Fruit fly (Drosophila melanogaster) whole organism: Measurements from ENCODE around the gene CG14321.
"Not testable (repeated sequence)": the region's sequence is repeated elsewhere in the genome, so short reads cannot be mapped to it uniquely, and the experiment has no call there.

Experiments used
- CG8478 ChIP-seq: fragments of >200 bp; optimal IDR thresholded peaks from 2 replicates; lab custom pipeline; 2018; ENCODE audit warnings: inconsistent platforms
- Dll ChIP-seq: fragments of >200 bp; optimal IDR thresholded peaks from 2 replicates; lab custom pipeline; 2017
- EcR ChIP-seq, 2 experiments: fragments of >200 bp; optimal IDR thresholded peaks; 2 replicates each; lab custom pipeline; 2017; ENCODE audit warnings: missing biosample characterization in 2 of 2, missing genetic modification characterization in 2 of 2, missing genetic modification reagents in 2 of 2
- pan ChIP-seq: fragments of >200 bp; optimal IDR thresholded peaks from 2 replicates; lab custom pipeline; 2017
- psq ChIP-seq: fragments of >200 bp; optimal IDR thresholded peaks from 2 replicates; lab custom pipeline; 2017
- usp ChIP-seq: fragments of >200 bp; optimal IDR thresholded peaks from 2 replicates; lab custom pipeline; 2017; ENCODE audit warnings: missing biosample characterization, missing genetic modification characterization, mixed read lengths

CG14321 gene

DNA sequence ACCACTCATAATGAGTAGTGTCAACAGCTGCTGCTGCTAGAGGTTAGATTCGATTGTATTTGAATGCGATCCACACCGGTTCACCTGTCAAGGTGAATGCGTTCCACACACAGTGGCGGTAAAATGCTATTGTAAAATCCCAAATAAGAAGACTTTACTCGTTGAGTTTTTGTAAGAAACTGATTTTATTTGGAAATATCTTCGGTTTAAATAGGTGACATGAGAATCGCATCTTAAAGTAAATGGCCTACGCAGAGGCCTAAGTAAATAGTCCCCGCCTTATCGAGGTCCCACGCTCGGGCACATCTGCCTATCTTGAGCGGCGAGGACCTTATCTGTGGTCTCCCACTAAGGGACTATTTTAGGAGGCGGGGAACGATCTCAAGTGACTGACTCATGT lies 29.7 kb downstream of the CG14321 start, which contains the start of gene TyrR:
Gene TyrR (minus strand): TSS at position 101 of the 400 bp plus-strand sequence.
- TF ChIP-seq psq (lab: Kevin White, UChicago); EcR (GFP tag; optimal IDR thresholded peaks at IDR 0.05; lab: Kevin White, UChicago); pan (lab: Kevin White, UChicago): not testable (repeated sequence)

DNA sequence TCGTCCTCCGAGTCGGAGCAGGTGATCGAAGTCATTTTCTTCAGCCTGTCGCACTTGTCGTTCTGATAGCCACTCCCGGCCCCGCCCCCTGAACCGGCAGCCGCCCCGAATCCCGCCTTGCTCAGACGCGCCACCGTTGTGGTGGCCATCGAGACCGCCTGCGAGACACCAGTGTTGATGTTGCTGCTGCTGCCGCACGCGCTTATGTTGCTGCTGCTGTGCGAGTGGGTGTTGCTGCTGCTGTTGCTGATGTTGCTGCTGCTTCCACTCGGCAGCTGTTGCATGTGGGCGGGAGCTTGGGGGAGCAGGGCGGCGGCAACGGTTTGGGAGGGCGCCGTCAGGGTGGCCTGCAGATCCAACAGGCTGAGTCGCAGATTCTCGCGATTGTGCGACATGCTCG lies 40.5 kb downstream of the CG14321 start:
- TF ChIP-seq Dll (lab: Kevin White, UChicago) (no peak), CG8478 (lab: Kevin White, UChicago) (no peak), psq (lab: Kevin White, UChicago) (no peak), pan (lab: Kevin White, UChicago) (no peak), EcR (GFP tag; optimal IDR thresholded peaks at IDR 0.05; lab: Kevin White, UChicago) (no peak), usp (GFP tag; lab: Kevin White, UChicago) (no peak)

DNA sequence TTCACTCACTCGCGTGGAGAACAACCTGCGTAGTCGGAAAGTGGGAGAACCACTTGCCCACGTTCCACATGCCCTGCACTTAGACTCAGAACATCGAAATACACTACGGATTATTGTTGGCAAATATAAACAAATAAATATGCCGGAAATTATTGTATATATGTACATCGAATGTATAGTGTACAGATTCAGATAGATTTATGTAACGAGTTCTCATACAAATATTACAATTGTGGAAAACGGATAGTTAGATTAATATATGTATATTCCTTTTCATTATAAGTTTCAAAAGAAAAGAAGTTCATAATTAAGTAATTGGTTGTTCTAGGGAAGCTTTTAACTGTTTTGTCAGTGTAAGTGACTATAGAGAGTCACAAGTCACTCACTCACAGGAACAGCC lies 41.1 kb downstream of the CG14321 start:
- no peak for TF ChIP-seq pan (lab: Kevin White, UChicago)
- TF ChIP-seq psq (lab: Kevin White, UChicago): no peak
- TF ChIP-seq EcR (GFP tag; optimal IDR thresholded peaks at IDR 0.05; lab: Kevin White, UChicago): no peak
- TF ChIP-seq usp (GFP tag; lab: Kevin White, UChicago): no peak
- no peak for TF ChIP-seq CG8478 (lab: Kevin White, UChicago)
- no peak for TF ChIP-seq Dll (lab: Kevin White, UChicago)

DNA sequence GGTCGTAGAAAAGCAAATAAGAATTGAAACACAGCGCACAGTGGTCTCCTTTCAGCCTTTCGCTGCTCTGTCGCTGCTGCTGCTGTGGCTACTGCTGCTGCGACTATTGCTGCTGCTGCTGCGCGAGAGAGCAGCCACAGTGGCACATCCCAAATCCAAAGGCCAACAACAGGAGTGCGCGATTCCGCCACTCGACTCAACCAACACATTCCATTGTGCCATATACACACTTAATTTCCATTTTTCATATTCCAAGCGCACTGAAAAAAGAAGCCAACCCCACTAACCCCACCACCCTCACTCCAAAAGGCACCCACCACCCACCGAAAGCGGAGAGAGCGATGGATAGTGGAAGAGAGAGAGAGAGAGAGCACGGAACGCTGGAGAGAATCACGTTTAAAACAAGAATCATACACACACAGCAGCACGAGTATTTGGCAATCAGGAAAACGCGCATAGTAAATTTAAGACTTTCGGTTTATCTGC lies 42.7 kb downstream of the CG14321 start:
- TF ChIP-seq psq (lab: Kevin White, UChicago) (no peak), EcR (GFP tag; optimal IDR thresholded peaks at IDR 0.05; lab: Kevin White, UChicago) (no peak), pan (lab: Kevin White, UChicago) (no peak), CG8478 (lab: Kevin White, UChicago) (no peak), usp (GFP tag; lab: Kevin White, UChicago) (no peak), Dll (lab: Kevin White, UChicago) (no peak)

DNA sequence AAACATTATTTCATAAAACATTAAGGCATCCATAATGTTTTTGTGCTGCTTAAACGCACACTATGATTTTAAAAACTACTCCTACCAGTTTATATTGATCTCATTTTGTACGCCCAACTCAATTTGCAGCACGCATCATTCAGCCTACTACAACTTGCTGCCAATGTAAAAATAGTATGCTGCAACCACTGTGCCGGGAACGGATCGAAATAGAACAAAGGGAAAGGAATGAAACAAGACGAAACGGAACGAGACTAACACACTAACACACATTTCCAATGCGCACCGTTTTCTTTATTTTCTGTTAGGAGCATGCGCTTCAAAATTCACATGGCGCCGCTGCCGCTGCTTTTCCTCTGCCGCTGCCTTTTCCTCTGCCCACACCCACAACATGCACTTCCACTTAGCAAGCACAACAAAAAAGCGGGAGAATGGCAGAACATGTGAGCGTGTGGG lies 43.6 kb downstream of the CG14321 start:
- TF ChIP-seq Dll (lab: Kevin White, UChicago) (no peak), CG8478 (lab: Kevin White, UChicago) (no peak), EcR (GFP tag; optimal IDR thresholded peaks at IDR 0.05; lab: Kevin White, UChicago) (no peak), psq (lab: Kevin White, UChicago) (no peak), pan (lab: Kevin White, UChicago) (no peak), usp (GFP tag; lab: Kevin White, UChicago) (no peak)

DNA sequence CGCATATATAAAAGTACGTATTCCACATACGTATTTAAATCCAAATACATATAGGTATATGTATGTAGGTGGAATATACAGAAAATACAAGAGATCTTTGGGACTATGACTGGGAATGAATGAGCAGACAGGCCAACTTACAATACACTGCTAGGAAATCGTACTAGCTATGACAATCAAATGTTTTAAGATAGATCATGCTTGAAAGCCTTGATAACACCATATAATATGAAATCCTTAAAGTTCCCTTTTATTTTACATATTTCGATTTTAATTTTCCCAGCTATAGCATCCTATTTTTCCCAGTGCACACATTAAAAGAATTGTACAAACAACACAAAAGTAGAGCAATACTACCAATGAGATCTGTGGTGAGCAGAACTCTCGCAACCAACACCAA lies 48.0 kb downstream of the CG14321 start:
- TF ChIP-seq Dll (lab: Kevin White, UChicago): no peak
- no peak for TF ChIP-seq psq (lab: Kevin White, UChicago)
- no peak for TF ChIP-seq pan (lab: Kevin White, UChicago)
- TF ChIP-seq usp (GFP tag; lab: Kevin White, UChicago): no peak
- TF ChIP-seq EcR (GFP tag; optimal IDR thresholded peaks at IDR 0.05; lab: Kevin White, UChicago): no peak
- no peak for TF ChIP-seq CG8478 (lab: Kevin White, UChicago)

DNA sequence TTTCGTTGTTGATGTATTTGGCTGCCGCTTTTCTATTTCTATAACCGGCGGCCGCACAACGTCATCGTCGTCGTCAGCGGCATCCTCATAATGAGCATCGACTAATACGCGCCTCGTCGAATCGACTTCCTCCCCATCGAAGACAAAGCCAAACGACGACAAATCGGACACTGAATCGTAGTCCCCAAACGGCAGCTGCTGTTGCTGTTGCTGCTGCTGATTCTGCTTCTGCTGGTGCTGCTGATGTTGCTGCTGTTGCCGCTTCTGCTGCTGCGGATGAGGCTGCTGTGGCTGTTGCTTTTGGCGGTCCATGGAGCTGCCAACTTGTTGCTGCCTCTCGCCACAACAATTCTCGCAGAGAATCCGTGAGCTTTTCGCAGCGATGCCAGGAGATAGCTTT lies 49.7 kb downstream of the CG14321 start:
- TF ChIP-seq pan (lab: Kevin White, UChicago) (no peak), Dll (lab: Kevin White, UChicago) (no peak), usp (GFP tag; lab: Kevin White, UChicago) (no peak), psq (lab: Kevin White, UChicago) (no peak), CG8478 (lab: Kevin White, UChicago) (no peak), EcR (GFP tag; optimal IDR thresholded peaks at IDR 0.05; lab: Kevin White, UChicago) (no peak)
